Worm (Caenorhabditis elegans): ENCODE results near the gene F10C1.1.

F10C1.1 gene

ce11 chrII:5772547-5773142, 1.4 kb upstream of the F10C1.1 start (continued):
- peak in 1 of 2 experiments; percentile 93 for TF ChIP-seq unc-62 (GFP tag; optimal IDR thresholded peaks at IDR 0.05 in 1 of 2)
- TF ChIP-seq unc-62 (tag; optimal IDR thresholded peaks at IDR 0.05), result no peak
- TF ChIP-seq duxl-1 (tag; optimal IDR thresholded peaks at IDR 0.05; ENCODE audit: poor library complexity), result no peak
- TF ChIP-seq tra-1 (GFP tag; IDR thresholded peaks at IDR 0.05), result no peak
- TF ChIP-seq dmd-6 (GFP tag; IDR thresholded peaks at IDR 0.05), result peak; percentile 58
- TF ChIP-seq nhr-48 (tag; optimal IDR thresholded peaks at IDR 0.05), result peak; percentile 24
- TF ChIP-seq daf-12 (tag; optimal IDR thresholded peaks at IDR 0.05), result no peak
- TF ChIP-seq hlh-30 (tag; optimal IDR thresholded peaks at IDR 0.05; ENCODE audit: insufficient read depth), result peak; percentile 59
- no peak for TF ChIP-seq ceh-32 (tag; optimal IDR thresholded peaks at IDR 0.05; ENCODE audit: poor library complexity)
- peak; percentile 70 for TF ChIP-seq ctbp-1 (GFP tag; IDR thresholded peaks at IDR 0.05)
- peak; percentile 77 for TF ChIP-seq mes-2 (tag; optimal IDR thresholded peaks at IDR 0.05; ENCODE audit: poor library complexity, severe bottlenecking)
- no peak for TF ChIP-seq ces-1 (GFP tag; optimal IDR thresholded peaks at IDR 0.05)
- peak; percentile 72 for TF ChIP-seq lin-38 (GFP tag; IDR thresholded peaks at IDR 0.05)
- TF ChIP-seq egl-43 (GFP tag; IDR thresholded peaks at IDR 0.05), result peak; percentile 87
- TF ChIP-seq hlh-11 (tag; optimal IDR thresholded peaks at IDR 0.05), result peak; percentile 11
- peak; percentile 53 for TF ChIP-seq php-3 (GFP tag; IDR thresholded peaks at IDR 0.05)
- peak; percentile 73 for TF ChIP-seq vab-7 (GFP tag; IDR thresholded peaks at IDR 0.05)
- TF ChIP-seq zag-1 (tag; optimal IDR thresholded peaks at IDR 0.05), result no peak
- TF ChIP-seq zfp-3 (GFP tag; conservative IDR thresholded peaks at IDR 0.05), result 0 out of 2 replicates have a peak, but pooled peaks have one; percentile 54
- TF ChIP-seq rbr-2 (tag; optimal IDR thresholded peaks at IDR 0.05), result peak; percentile 49
- 0 out of 2 replicates have a peak, but pooled peaks have one; percentile 10 for TF ChIP-seq F26F4.8 (GFP tag; conservative IDR thresholded peaks at IDR 0.05)
- no peak for TF ChIP-seq ceh-82 (tag; optimal IDR thresholded peaks at IDR 0.05)
- TF ChIP-seq ZK546.5 (tag; optimal IDR thresholded peaks at IDR 0.05), result no peak
- no peak for TF ChIP-seq daf-8 (GFP tag; IDR thresholded peaks at IDR 0.05)
- no peak for TF ChIP-seq zip-2 (tag; optimal IDR thresholded peaks at IDR 0.05)
- peak; percentile 34 for TF ChIP-seq ztf-7 (tag; optimal IDR thresholded peaks at IDR 0.05)
- peak; percentile 41 for TF ChIP-seq dve-1 (tag; optimal IDR thresholded peaks at IDR 0.05; ENCODE audit: insufficient read depth)
- 0 out of 2 replicates have a peak, but pooled peaks have one; percentile 13 for TF ChIP-seq ceh-44 (GFP tag; IDR thresholded peaks at IDR 0.05)

DNA sequence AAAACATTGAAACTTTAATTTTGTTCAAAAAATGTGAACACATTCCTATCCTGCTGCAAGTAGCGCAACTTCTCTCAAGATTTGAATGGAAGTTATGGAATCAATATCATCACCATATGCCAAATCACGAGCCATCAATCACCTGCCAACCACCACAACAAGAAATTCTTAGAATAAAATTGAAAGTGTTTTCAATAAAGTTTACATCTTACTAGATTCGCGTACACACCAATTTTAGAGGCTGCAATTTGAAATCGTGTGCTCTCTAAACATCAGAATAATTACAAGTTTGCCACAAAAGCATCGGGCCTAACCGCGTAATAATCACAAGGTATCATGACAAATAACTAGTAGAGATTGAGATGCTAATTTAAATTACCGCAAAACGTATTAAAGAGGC, 850 bp downstream of the F10C1.1 start:
- TF ChIP-seq mep-1 (tag; optimal IDR thresholded peaks at IDR 0.05) (no peak), dmd-9 (GFP tag; IDR thresholded peaks at IDR 0.05) (no peak), nhr-77 (tag; optimal IDR thresholded peaks at IDR 0.05) (no peak), hif-1 (tag; optimal IDR thresholded peaks at IDR 0.05) (no peak), dmd-6 (GFP tag; IDR thresholded peaks at IDR 0.05) (no peak)

- no peak for TF ChIP-seq hlh-11 (tag; optimal IDR thresholded peaks at IDR 0.05)
- no peak for TF ChIP-seq set-16 (GFP tag; IDR thresholded peaks at IDR 0.05)
- no peak for TF ChIP-seq spr-1 (tag; optimal IDR thresholded peaks at IDR 0.05)
- TF ChIP-seq F26F4.8 (GFP tag; conservative IDR thresholded peaks at IDR 0.05), result no peak
- TF ChIP-seq ztf-11 (tag; optimal IDR thresholded peaks at IDR 0.05), result no peak
- TF ChIP-seq nhr-6 (tag; optimal IDR thresholded peaks at IDR 0.05), result no peak
- TF ChIP-seq mxl-3 (GFP tag; optimal IDR thresholded peaks at IDR 0.05), result no peak
- TF ChIP-seq daf-8 (GFP tag; IDR thresholded peaks at IDR 0.05), result no peak
- TF ChIP-seq zfp-3 (GFP tag; conservative IDR thresholded peaks at IDR 0.05), result no peak
These were observed 3.3 kb downstream of the F10C1.1 start for ce11 chrII:5777372-5777771.

Measured in whole organism, L4 larva.